Worm (Caenorhabditis elegans): ENCODE data around the gene Y41E3.1.

Gene Y41E3.1

DNA sequence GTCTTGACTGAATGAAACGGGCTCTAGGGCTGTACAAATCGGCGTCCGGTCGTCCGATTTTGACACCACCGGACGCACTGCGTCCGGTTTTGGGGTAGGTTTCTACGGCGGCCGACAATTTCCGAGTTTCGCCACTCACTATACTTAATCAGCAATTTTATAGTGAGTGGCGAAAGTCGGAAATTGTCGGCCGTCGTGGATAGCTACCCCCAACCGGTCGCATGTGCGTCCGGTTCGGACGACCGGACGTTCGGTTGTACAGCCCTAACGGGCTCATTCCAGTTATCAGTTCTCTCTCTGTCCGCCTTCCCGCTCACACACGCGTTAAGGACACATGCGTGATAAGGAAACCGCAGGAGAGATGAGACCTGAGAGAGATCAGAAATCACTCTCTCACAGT, 26.0 kb downstream of the Y41E3.1 start, which contains the start of gene Y57G11C.1131:
Y57G11C.1131 (plus strand) TSS at position 333 of the 400 bp plus-strand sequence.
- TF ChIP-seq eor-1 (tag; optimal IDR thresholded peaks at IDR 0.05) (no peak), ZK546.5 (tag; optimal IDR thresholded peaks at IDR 0.05) (no peak), pqm-1 (tag; optimal IDR thresholded peaks at IDR 0.05) (no peak), nhr-25 (tag; optimal IDR thresholded peaks at IDR 0.05) (no peak), egl-27 (tag; optimal IDR thresholded peaks at IDR 0.05) (no peak), zag-1 (tag; optimal IDR thresholded peaks at IDR 0.05) (no peak), tbx-2 (tag; optimal IDR thresholded peaks at IDR 0.05) (no peak), elt-3 (tag; optimal IDR thresholded peaks at IDR 0.05) (no peak), nhr-237 (tag; optimal IDR thresholded peaks at IDR 0.05) (no peak), lsy-12 (tag; optimal IDR thresholded peaks at IDR 0.05) (no peak), nhr-67 (tag; optimal IDR thresholded peaks at IDR 0.05) (no peak), nhr-12 (tag; optimal IDR thresholded peaks at IDR 0.05) (no peak), ceh-9 (tag; optimal IDR thresholded peaks at IDR 0.05) (no peak), jun-1 (tag; optimal IDR thresholded peaks at IDR 0.05) (no peak), fkh-10 (GFP tag; optimal IDR thresholded peaks at IDR 0.05) (no peak), elt-2 (tag; optimal IDR thresholded peaks at IDR 0.05) (no peak), nhr-43 (tag; optimal IDR thresholded peaks at IDR 0.05; ENCODE audit: poor library complexity, severe bottlenecking) (no peak)

DNA sequence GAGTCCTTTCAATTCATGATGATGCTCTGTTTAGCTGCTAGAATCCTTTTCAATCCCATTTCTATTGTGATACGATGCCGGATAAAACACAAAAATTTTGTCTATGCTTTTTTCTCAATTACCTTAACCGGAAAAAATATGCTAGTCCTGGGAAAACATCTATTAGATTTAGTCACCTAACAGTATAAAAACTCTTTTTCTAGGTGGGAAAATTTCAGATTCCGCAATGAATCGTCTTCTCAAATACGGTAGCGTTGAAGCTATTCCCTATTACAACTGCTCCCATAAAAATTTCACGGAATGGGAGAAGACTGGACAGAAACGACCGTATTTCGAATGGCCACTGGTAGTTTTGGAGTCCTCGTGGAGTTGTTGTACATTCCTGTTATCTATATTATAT, 29.3 kb downstream of the Y41E3.1 start, which contains the start of gene Y57G11C.28:
Y57G11C.28 (plus strand) TSS at position 301 of the 400 bp plus-strand sequence.
- no peak for TF ChIP-seq elt-1 (tag; optimal IDR thresholded peaks at IDR 0.05)
- TF ChIP-seq hmg-11 (tag; optimal IDR thresholded peaks at IDR 0.05), result no peak
- TF ChIP-seq unc-62 (GFP tag; optimal IDR thresholded peaks at IDR 0.05), result no peak
- TF ChIP-seq nhr-67 (tag; optimal IDR thresholded peaks at IDR 0.05), result no peak
- TF ChIP-seq nhr-43 (tag; optimal IDR thresholded peaks at IDR 0.05; ENCODE audit: poor library complexity, severe bottlenecking), result no peak
- no peak for TF ChIP-seq nhr-12 (tag; optimal IDR thresholded peaks at IDR 0.05)
- TF ChIP-seq elt-2 (tag; optimal IDR thresholded peaks at IDR 0.05), result no peak
- no peak for TF ChIP-seq aly-2 (tag; optimal IDR thresholded peaks at IDR 0.05)
- TF ChIP-seq nhr-28 (tag; optimal IDR thresholded peaks at IDR 0.05), result no peak
- no peak for TF ChIP-seq ZK546.5 (tag; optimal IDR thresholded peaks at IDR 0.05)
- TF ChIP-seq ceh-16 (tag; optimal IDR thresholded peaks at IDR 0.05), result no peak
- TF ChIP-seq egl-27 (tag; optimal IDR thresholded peaks at IDR 0.05), result no peak
- no peak for TF ChIP-seq nhr-237 (tag; optimal IDR thresholded peaks at IDR 0.05)
- no peak for TF ChIP-seq fos-1 (tag; optimal IDR thresholded peaks at IDR 0.05)
- TF ChIP-seq ztf-4 (tag; optimal IDR thresholded peaks at IDR 0.05), result no peak
- no peak for TF ChIP-seq nhr-25 (tag; optimal IDR thresholded peaks at IDR 0.05)
- TF ChIP-seq ceh-82 (tag; optimal IDR thresholded peaks at IDR 0.05), result no peak
- no peak for TF ChIP-seq snpc-4 (tag; optimal IDR thresholded peaks at IDR 0.05)

DNA sequence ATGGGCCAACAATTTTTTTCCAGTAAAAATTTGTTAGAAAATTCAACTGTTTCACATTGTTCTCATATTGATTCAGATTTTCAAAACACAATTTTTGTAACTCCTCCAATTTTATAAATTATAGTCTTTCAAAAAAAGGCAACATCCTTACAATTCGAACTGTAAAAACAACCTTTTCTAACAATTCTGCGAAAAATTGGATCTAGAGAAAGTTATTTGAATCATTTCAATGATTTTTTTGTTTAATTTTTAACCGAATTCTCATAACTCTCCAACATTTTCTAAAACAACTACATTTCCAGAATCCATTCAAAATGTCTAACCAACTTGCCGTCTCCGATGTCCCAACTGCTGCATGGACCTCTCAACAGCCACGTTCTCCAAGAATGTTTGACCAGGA, 39.4 kb downstream of the Y41E3.1 start, which contains the start of gene ccch-5:
ccch-5 (plus strand) TSS at position 301 of the 400 bp plus-strand sequence.
- no peak for TF ChIP-seq lsy-12 (tag; optimal IDR thresholded peaks at IDR 0.05)

DNA sequence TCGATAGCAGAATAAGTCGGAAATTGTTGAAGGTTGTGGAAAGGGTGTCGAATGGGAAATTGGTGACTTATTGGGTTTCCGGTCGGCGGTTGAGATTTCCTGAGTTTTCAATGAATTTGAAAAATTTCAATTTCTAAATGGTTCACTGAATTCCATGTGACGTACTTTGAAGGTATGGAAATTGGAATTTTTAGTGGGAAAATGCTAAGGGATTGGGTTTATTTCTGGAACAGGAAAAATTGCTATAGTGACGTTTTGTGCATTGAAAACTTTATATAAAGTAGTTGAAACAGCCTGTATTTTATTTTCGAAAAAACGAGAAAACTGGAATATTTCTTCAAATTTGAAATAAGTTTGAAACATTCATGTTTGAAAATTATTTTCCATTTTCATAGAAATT, 49.1 kb downstream of the Y41E3.1 start, which contains the start of gene pnc-2:
pnc-2 (minus strand) TSS at position 101 of the 400 bp plus-strand sequence.
- TF ChIP-seq nhr-77 (tag; optimal IDR thresholded peaks at IDR 0.05) (no peak), elt-1 (tag; optimal IDR thresholded peaks at IDR 0.05) (no peak), eor-1 (tag; optimal IDR thresholded peaks at IDR 0.05) (no peak), nhr-11 (tag; optimal IDR thresholded peaks at IDR 0.05) (no peak)
